Worm (Caenorhabditis elegans): ENCODE data around the gene str-33.

The str-33 gene

ce11 chrV:2765052-2765451 is 36.7 kb downstream of the str-33 start, which contains the start of gene dhs-14:
Gene dhs-14 (minus strand): TSS chrV:2765200.
- TF ChIP-seq ceh-18 (tag; optimal IDR thresholded peaks at IDR 0.05) (no peak), pha-2 (tag; optimal IDR thresholded peaks at IDR 0.05) (no peak), nfya-1 (tag; optimal IDR thresholded peaks at IDR 0.05) (no peak), ceh-31 (tag; optimal IDR thresholded peaks at IDR 0.05) (no peak), fkh-10 (GFP tag; optimal IDR thresholded peaks at IDR 0.05) (no peak), ahr-1 (tag; optimal IDR thresholded peaks at IDR 0.05) (no peak), mec-3 (tag; optimal IDR thresholded peaks at IDR 0.05; ENCODE audit: borderline replicate concordance) (no peak), F13H6.1 (tag; optimal IDR thresholded peaks at IDR 0.05) (no peak), C08G9.2 (tag; optimal IDR thresholded peaks at IDR 0.05) (no peak), sdc-2 (tag; optimal IDR thresholded peaks at IDR 0.05) (no peak), lin-11 (tag; optimal IDR thresholded peaks at IDR 0.05) (no peak), sox-2 (GFP tag; IDR thresholded peaks at IDR 0.05) (no peak), ceh-48 (tag; optimal IDR thresholded peaks at IDR 0.05) (no peak), ceh-24 (tag; optimal IDR thresholded peaks at IDR 0.05) (no peak), nhr-11 (tag; optimal IDR thresholded peaks at IDR 0.05) (no peak), zip-5 (tag; optimal IDR thresholded peaks at IDR 0.05) (no peak), pqm-1 (tag; optimal IDR thresholded peaks at IDR 0.05) (no peak), che-1 (tag; optimal IDR thresholded peaks at IDR 0.05) (no peak)

- TF ChIP-seq hlh-30 (tag; optimal IDR thresholded peaks at IDR 0.05; ENCODE audit: insufficient read depth) (no peak), ceh-45 (GFP tag; IDR thresholded peaks at IDR 0.05) (no peak), nhr-11 (tag; optimal IDR thresholded peaks at IDR 0.05) (no peak), ets-4 (tag; optimal IDR thresholded peaks at IDR 0.05) (no peak), K02D7.2 (tag; optimal IDR thresholded peaks at IDR 0.05) (no peak), C08G9.2 (tag; optimal IDR thresholded peaks at IDR 0.05) (no peak), eyg-1 (tag; optimal IDR thresholded peaks at IDR 0.05) (no peak), sox-2 (GFP tag; IDR thresholded peaks at IDR 0.05) (no peak)
These were observed 39.1 kb downstream of the str-33 start, which contains the start of gene R05D8.9 for ce11 chrV:2767465-2767864. Gene R05D8.9 (minus strand): TSS chrV:2767565.

ce11 chrV:2769754-2770153 is 41.4 kb downstream of the str-33 start, which contains the start of gene dhs-15:
Gene dhs-15 (minus strand): TSS chrV:2769854.
- TF ChIP-seq syd-9 (tag; optimal IDR thresholded peaks at IDR 0.05) (no peak), ceh-30 (tag; optimal IDR thresholded peaks at IDR 0.05) (no peak), pat-9 (tag; optimal IDR thresholded peaks at IDR 0.05) (no peak), zip-5 (tag; optimal IDR thresholded peaks at IDR 0.05) (no peak), tbx-2 (tag; optimal IDR thresholded peaks at IDR 0.05) (no peak), ref-2 (tag; optimal IDR thresholded peaks at IDR 0.05) (no peak), hlh-13 (GFP tag; optimal IDR thresholded peaks at IDR 0.05) (no peak), pqm-1 (tag; optimal IDR thresholded peaks at IDR 0.05) (no peak), ceh-24 (tag; optimal IDR thresholded peaks at IDR 0.05) (no peak)

- TF ChIP-seq pat-9 (tag; optimal IDR thresholded peaks at IDR 0.05): no peak
- TF ChIP-seq sox-2 (GFP tag; IDR thresholded peaks at IDR 0.05): no peak
- TF ChIP-seq tbx-7 (tag; optimal IDR thresholded peaks at IDR 0.05): no peak
- no peak for TF ChIP-seq ztf-16 (tag; optimal IDR thresholded peaks at IDR 0.05)
- no peak for TF ChIP-seq nhr-11 (tag; optimal IDR thresholded peaks at IDR 0.05)
- TF ChIP-seq elt-2 (tag; optimal IDR thresholded peaks at IDR 0.05): no peak
- TF ChIP-seq F13H6.1 (tag; optimal IDR thresholded peaks at IDR 0.05): no peak
- TF ChIP-seq ceh-19 (GFP tag; optimal IDR thresholded peaks at IDR 0.05): no peak
- no peak for TF ChIP-seq ceh-9 (tag; optimal IDR thresholded peaks at IDR 0.05)
- no peak for TF ChIP-seq ceh-48 (tag; optimal IDR thresholded peaks at IDR 0.05)
- no peak for TF ChIP-seq lim-6 (tag; optimal IDR thresholded peaks at IDR 0.05)
These were observed 43.2 kb downstream of the str-33 start, which contains the start of gene srh-56 for ce11 chrV:2771560-2771959. Gene srh-56 (plus strand): TSS chrV:2771860.

ce11 chrV:2774042-2774441 is 45.7 kb downstream of the str-33 start, which contains the start of gene srj-18:
Gene srj-18 (plus strand): TSS chrV:2774342.
- TF ChIP-seq hlh-30 (tag; optimal IDR thresholded peaks at IDR 0.05; ENCODE audit: insufficient read depth) (no peak), elt-4 (tag; optimal IDR thresholded peaks at IDR 0.05) (no peak)

All from whole organism, late embryonic.